Fruit fly (Drosophila melanogaster) whole organism, embryonic: ENCODE data around the gene Arc42.

ENCODE experiments used
- Adf1 ChIP-seq: fragments of 200-800 bp; sonication (Bioruptor generic); IDR thresholded peaks from 2 replicates; pipeline ENCODE4 v1.3.6; 2022; ENCODE audit warnings: missing biosample characterization, missing genetic modification characterization
- Blimp-1 ChIP-seq: fragments of 200-800 bp; sonication (Bioruptor generic); optimal IDR thresholded peaks from 3 replicates; lab custom pipeline; 2018; ENCODE audit warnings: missing biosample characterization, missing genetic modification characterization, mild to moderate bottlenecking, moderate library complexity, missing genetic modification reagents
- CG10543 ChIP-seq: fragments of 200-800 bp; sonication (Bioruptor generic); optimal IDR thresholded peaks from 3 replicates; lab custom pipeline; 2017; ENCODE audit warnings: missing biosample characterization, mild to moderate bottlenecking, missing genetic modification characterization, moderate library complexity
- CG10654 ChIP-seq: fragments of 200-800 bp; sonication (Bioruptor generic); optimal IDR thresholded peaks from 2 replicates; lab custom pipeline; 2016; ENCODE audit warnings: missing biosample characterization, missing genetic modification characterization
- CG12219 ChIP-seq: fragments of 200-800 bp; sonication (Bioruptor generic); optimal IDR thresholded peaks from 3 replicates; lab custom pipeline; 2018; ENCODE audit warnings: missing biosample characterization, mild to moderate bottlenecking, missing genetic modification characterization
- CG14050 ChIP-seq: fragments of 200-800 bp; sonication (Bioruptor generic); IDR thresholded peaks from 3 replicates; pipeline ENCODE4 v1.3.6; 2022; ENCODE audit warnings: missing biosample characterization, missing genetic modification characterization
- CG15601 ChIP-seq: fragments of 200-800 bp; sonication (Bioruptor generic); optimal IDR thresholded peaks from 3 replicates; lab custom pipeline; 2019; ENCODE audit warnings: missing biosample characterization, mild to moderate bottlenecking, missing genetic modification characterization, moderate library complexity
- CG16813 ChIP-seq: fragments of 200-800 bp; sonication (Bioruptor generic); IDR thresholded peaks from 3 replicates; pipeline ENCODE4 v1.3.6; 2022; ENCODE audit warnings: missing biosample characterization, missing genetic modification characterization; ENCODE audit not compliant: partially characterized antibody
- CG16815 ChIP-seq: fragments of 200-800 bp; sonication (Bioruptor generic); optimal IDR thresholded peaks from 3 replicates; lab custom pipeline; 2017; ENCODE audit warnings: missing biosample characterization, mild to moderate bottlenecking, missing genetic modification characterization
- CG17568 ChIP-seq: fragments of 200-800 bp; sonication (Bioruptor generic); optimal IDR thresholded peaks from 2 replicates; lab custom pipeline; 2018; ENCODE audit warnings: missing biosample characterization, mild to moderate bottlenecking, missing genetic modification characterization, moderate library complexity
- CG31388 ChIP-seq: fragments of 200-800 bp; sonication (Bioruptor generic); optimal IDR thresholded peaks from 2 replicates; lab custom pipeline; 2016; ENCODE audit warnings: missing biosample characterization, missing genetic modification characterization
- CG3407 ChIP-seq: fragments of 200-800 bp; sonication (Bioruptor generic); optimal IDR thresholded peaks from 2 replicates; lab custom pipeline; 2018; ENCODE audit warnings: missing biosample characterization, mild to moderate bottlenecking, missing genetic modification characterization
- CG34422 ChIP-seq: fragments of 200-800 bp; sonication (Bioruptor generic); IDR thresholded peaks from 3 replicates; pipeline ENCODE4 v1.3.6; 2022; ENCODE audit warnings: missing biosample characterization, missing genetic modification characterization
- CG3726 ChIP-seq: fragments of 200-800 bp; sonication (Bioruptor generic); IDR thresholded peaks from 3 replicates; pipeline ENCODE4, ENCODE4 v1.3.6; 2022; ENCODE audit warnings: missing biosample characterization, missing genetic modification characterization
- CG8924 ChIP-seq: fragments of 200-800 bp; optimal IDR thresholded peaks from 3 replicates; lab custom pipeline; 2019; ENCODE audit warnings: missing biosample characterization, mild to moderate bottlenecking, missing genetic modification characterization, moderate library complexity
- CG9215 ChIP-seq: fragments of 200-800 bp; sonication (Bioruptor generic); IDR thresholded peaks from 2 replicates; pipeline ENCODE4 v1.3.6; 2022; ENCODE audit warnings: missing biosample characterization, missing genetic modification characterization
- Dip2 ChIP-seq: fragments of 200-800 bp; sonication (Bioruptor generic); IDR thresholded peaks from 2 replicates; pipeline ENCODE4 v1.3.6; 2022; ENCODE audit warnings: missing biosample characterization, missing genetic modification characterization
- Dp ChIP-seq: fragments of 200-800 bp; sonication (Bioruptor generic); optimal IDR thresholded peaks from 2 replicates; lab custom pipeline; 2018; ENCODE audit warnings: missing biosample characterization, mild to moderate bottlenecking, missing genetic modification characterization, moderate library complexity
- E2f1 ChIP-seq: fragments of 200-800 bp; sonication (Bioruptor generic); IDR thresholded peaks from 2 replicates; pipeline ENCODE4 v1.3.6; 2022; ENCODE audit warnings: missing biosample characterization, missing genetic modification characterization
- Fer3 ChIP-seq: fragments of 200-800 bp; sonication (Bioruptor generic); optimal IDR thresholded peaks from 2 replicates; lab custom pipeline; 2018; ENCODE audit warnings: missing biosample characterization, mild to moderate bottlenecking, missing genetic modification characterization, moderate library complexity
- H2.0 ChIP-seq: fragments of 200-800 bp; sonication (Bioruptor generic); IDR thresholded peaks from 2 replicates; pipeline ENCODE4 v1.3.6; 2022; ENCODE audit warnings: missing biosample characterization, missing genetic modification characterization
- HHEX ChIP-seq: fragments of 200-800 bp; sonication (Bioruptor generic); optimal IDR thresholded peaks from 3 replicates; lab custom pipeline; 2017; ENCODE audit warnings: missing biosample characterization, mild to moderate bottlenecking, missing genetic modification characterization, missing genetic modification reagents
- HLH54F ChIP-seq: fragments of 200-800 bp; sonication (Bioruptor generic); optimal IDR thresholded peaks from 3 replicates; lab custom pipeline; 2016; ENCODE audit warnings: missing biosample characterization, missing genetic modification characterization
- Hey ChIP-seq: fragments of 200-800 bp; sonication (Bioruptor generic); optimal IDR thresholded peaks from 3 replicates; lab custom pipeline; 2018; ENCODE audit warnings: missing biosample characterization, mild to moderate bottlenecking, missing genetic modification characterization
- Lpt ChIP-seq: fragments of >200 bp; optimal IDR thresholded peaks from 2 replicates; lab custom pipeline; 2018; ENCODE audit warnings: missing biosample characterization, missing genetic modification characterization
- MESR4 ChIP-seq: fragments of 200-800 bp; sonication (Bioruptor generic); optimal IDR thresholded peaks from 2 replicates; lab custom pipeline; 2018; ENCODE audit warnings: missing biosample characterization, mild to moderate bottlenecking, missing genetic modification characterization, moderate library complexity
- Med ChIP-seq: fragments of 200-800 bp; sonication (Bioruptor generic); peaks from one replicate; lab custom pipeline; 2016; ENCODE audit warnings: missing biosample characterization, missing genetic modification characterization, mild to moderate bottlenecking, inconsistent platforms, moderate library complexity
- Mrtf ChIP-seq: fragments of 200-800 bp; sonication (Bioruptor generic); IDR thresholded peaks from 3 replicates; pipeline ENCODE4 v1.3.6; 2022; ENCODE audit warnings: missing biosample characterization, missing genetic modification characterization
- Ptx1 ChIP-seq: fragments of 200-800 bp; sonication (Bioruptor generic); IDR thresholded peaks from 2 replicates; pipeline ENCODE4 v1.3.6; 2022; ENCODE audit warnings: missing biosample characterization, missing genetic modification characterization
- Six4 ChIP-seq: fragments of 200-800 bp; sonication (Bioruptor generic); optimal IDR thresholded peaks from 2 replicates; lab custom pipeline; 2016; ENCODE audit warnings: missing biosample characterization, missing genetic modification characterization
- Xrp1 ChIP-seq: fragments of 200-800 bp; sonication (Bioruptor generic); IDR thresholded peaks from 2 replicates; pipeline ENCODE4 v1.3.6; 2022; ENCODE audit warnings: missing biosample characterization, missing genetic modification characterization
- ara ChIP-seq: fragments of 200-800 bp; sonication (Bioruptor generic); IDR thresholded peaks from 2 replicates; pipeline ENCODE4 v1.3.6; 2022; ENCODE audit warnings: missing biosample characterization, missing genetic modification characterization
- caup ChIP-seq: fragments of 200-800 bp; sonication (Bioruptor generic); optimal IDR thresholded peaks from 3 replicates; lab custom pipeline; 2017; ENCODE audit warnings: missing biosample characterization, mild to moderate bottlenecking, missing genetic modification characterization, moderate library complexity; ENCODE audit not compliant: severe bottlenecking
- chif ChIP-seq, 2 experiments: fragments of 200-800 bp; sonication (Bioruptor generic); optimal IDR thresholded peaks; 3 replicates each; lab custom pipeline; 2016; ENCODE audit warnings: missing biosample characterization in 2 of 2, missing genetic modification characterization in 2 of 2
- chm ChIP-seq: fragments of 200-800 bp; sonication (Bioruptor generic); IDR thresholded peaks from 2 replicates; pipeline ENCODE4 v1.3.6; 2022; ENCODE audit warnings: missing biosample characterization, missing genetic modification characterization
- chn ChIP-seq: fragments of 200-800 bp; sonication (Bioruptor generic); optimal IDR thresholded peaks from 2 replicates; lab custom pipeline; 2016; ENCODE audit warnings: missing biosample characterization, missing genetic modification characterization
- corto ChIP-seq: fragments of 200-800 bp; sonication (Bioruptor generic); optimal IDR thresholded peaks from 2 replicates; lab custom pipeline; 2016; ENCODE audit warnings: missing biosample characterization, mild to moderate bottlenecking, missing genetic modification characterization, moderate library complexity
- fd102C ChIP-seq: fragments of 200-800 bp; sonication (Bioruptor generic); optimal IDR thresholded peaks from 2 replicates; lab custom pipeline; 2018; ENCODE audit warnings: missing biosample characterization, mild to moderate bottlenecking, missing genetic modification characterization, moderate library complexity
- fd96Cb ChIP-seq: fragments of 200-800 bp; sonication (Bioruptor generic); optimal IDR thresholded peaks from 2 replicates; lab custom pipeline; 2018; ENCODE audit warnings: missing biosample characterization, mild to moderate bottlenecking, missing genetic modification characterization, moderate library complexity
- gro ChIP-seq: fragments of 200-800 bp; sonication (Bioruptor generic); optimal IDR thresholded peaks from 2 replicates; lab custom pipeline; 2016; ENCODE audit warnings: missing biosample characterization, missing genetic modification characterization
- hbn ChIP-seq: fragments of 200-800 bp; sonication (Bioruptor generic); IDR thresholded peaks from 2 replicates; pipeline ENCODE4 v1.3.6; 2022; ENCODE audit warnings: missing biosample characterization, missing genetic modification characterization; ENCODE audit not compliant: partially characterized antibody
- ind ChIP-seq: fragments of 200-800 bp; sonication (Bioruptor generic); optimal IDR thresholded peaks from 3 replicates; lab custom pipeline; 2016; ENCODE audit warnings: missing biosample characterization, missing genetic modification characterization
- pan ChIP-seq, 4 experiments: fragments of >200 bp in 3 of 4; fragments of 200-800 bp in 1 of 4; sonication (Bioruptor generic) in 1 of 4; optimal IDR thresholded peaks in 3 of 4; IDR thresholded peaks in 1 of 4; 2 replicates each; pipeline versions ENCODE4 v1.3.6 to Lab custom; 2017 to 2022; ENCODE audit warnings: missing biosample characterization in 2 of 4, missing genetic modification characterization in 2 of 4, mixed read lengths in 1 of 4
- pum ChIP-seq: fragments of 200-800 bp; sonication (Bioruptor generic); optimal IDR thresholded peaks from 2 replicates; lab custom pipeline; 2016; ENCODE audit warnings: missing biosample characterization, missing genetic modification characterization
- slbo ChIP-seq: fragments of 200-800 bp; sonication (Bioruptor generic); IDR thresholded peaks from 2 replicates; pipeline ENCODE4 v1.3.6; 2022; ENCODE audit warnings: missing biosample characterization, missing genetic modification characterization
- tio ChIP-seq: fragments of 200-800 bp; sonication (Bioruptor generic); optimal IDR thresholded peaks from 2 replicates; lab custom pipeline; 2017; ENCODE audit warnings: missing biosample characterization, missing genetic modification characterization, inconsistent platforms
- trem ChIP-seq: fragments of 200-800 bp; optimal IDR thresholded peaks from 3 replicates; lab custom pipeline; 2019; ENCODE audit warnings: missing biosample characterization, mild to moderate bottlenecking, missing genetic modification characterization, moderate library complexity
- zen2 ChIP-seq: fragments of 200-800 bp; sonication (Bioruptor generic); IDR thresholded peaks from 3 replicates; pipeline ENCODE4 v1.3.6; 2022; ENCODE audit warnings: missing biosample characterization, missing genetic modification characterization; ENCODE audit not compliant: partially characterized antibody

Arc42 gene

DNA sequence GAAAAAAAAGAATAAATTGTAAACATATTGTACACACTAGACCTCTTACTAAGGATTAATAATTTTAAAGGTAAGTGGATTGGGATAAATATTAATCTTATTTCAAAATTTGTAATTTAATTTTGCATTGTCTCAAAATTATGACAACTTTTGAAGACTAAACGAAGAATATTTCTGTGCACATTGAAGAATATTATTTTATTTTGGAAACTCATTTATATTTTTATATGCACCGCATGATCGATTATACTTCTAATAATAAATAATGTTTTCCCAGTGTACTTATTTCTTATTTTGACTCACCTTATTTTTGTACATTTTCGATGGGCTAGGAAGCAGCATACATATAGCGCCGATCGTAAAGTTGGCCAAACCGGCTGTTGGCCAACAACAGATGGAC, 33.6 kb upstream of the Arc42 start (continued):
- no peak for TF ChIP-seq MESR4
- no peak for TF ChIP-seq fd102C (GFP tag; lab: Kevin White, UChicago)
- TF ChIP-seq Med (GFP tag; lab: Kevin White, UChicago): no peak
- TF ChIP-seq tio (GFP tag; lab: Kevin White, UChicago): no peak
- TF ChIP-seq Lpt (GFP tag; lab: Kevin White, UChicago): no peak
- no peak for TF ChIP-seq Mrtf (GFP tag; lab: Robert Waterston, UW)
- TF ChIP-seq ara (GFP tag; lab: Robert Waterston, UW): no peak
- TF ChIP-seq Hey (tag; lab: Kevin White, UChicago): no peak
- TF ChIP-seq fd96Cb (tag; lab: Kevin White, UChicago): no peak
- TF ChIP-seq hbn (GFP tag; lab: Robert Waterston, UW): no peak
- TF ChIP-seq Blimp-1: peak; percentile 35
- TF ChIP-seq trem (tag; lab: Kevin White, UChicago): no peak
- no peak for TF ChIP-seq CG10543 (GFP tag; lab: Kevin White, UChicago)
- TF ChIP-seq Xrp1: peak; percentile 28; the same call in 1 of the 2 replicates
- TF ChIP-seq E2f1 (GFP tag; lab: Robert Waterston, UW): no peak
- no peak for TF ChIP-seq zen2
- TF ChIP-seq Dip2: no peak
- TF ChIP-seq, all 482 proteins: peak for 15

DNA sequence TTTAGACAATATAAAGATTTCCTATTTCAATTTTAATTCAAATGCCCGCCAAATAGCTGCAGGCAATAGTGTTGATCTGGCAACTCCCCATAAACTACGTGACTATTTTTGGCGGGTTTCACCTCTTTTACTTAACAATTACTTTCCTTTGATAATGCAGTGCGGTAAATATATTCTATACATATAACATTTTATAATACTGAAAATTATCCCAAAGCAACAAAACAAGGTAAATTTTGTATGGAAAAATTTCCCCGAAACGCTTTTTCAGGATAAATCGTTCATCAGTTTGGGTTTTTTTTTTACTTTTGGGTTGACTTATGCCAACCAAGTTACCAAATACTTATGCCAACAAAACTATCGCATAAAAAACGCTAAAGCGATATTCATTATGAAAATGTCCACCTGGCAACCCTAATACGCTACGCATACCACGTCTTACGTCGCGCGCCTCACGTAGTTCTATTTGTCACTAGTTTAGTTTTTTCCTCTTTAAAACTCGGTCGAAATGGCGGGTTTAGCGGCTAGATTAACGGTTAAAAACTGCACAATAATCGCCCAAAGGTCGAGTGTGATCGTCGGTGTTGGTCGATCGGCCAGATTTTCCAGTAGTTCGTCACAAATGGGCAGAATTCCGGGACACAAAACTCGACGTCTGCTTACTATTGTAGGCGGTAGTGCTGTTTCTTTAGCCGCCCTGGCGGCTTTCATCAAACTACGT, 30.5 kb upstream of the Arc42 start, which contains the start of gene MICU3:
MICU3 (plus strand) TSS at position 442 of the 721 bp plus-strand sequence.
- peak; percentile 68; the same call in 1 of the 2 replicates for TF ChIP-seq CG9215 (GFP tag; lab: Robert Waterston, UW)
- peak; percentile 61 for TF ChIP-seq CG15601 (tag; lab: Kevin White, UChicago)
- TF ChIP-seq H2.0 (GFP tag; lab: Robert Waterston, UW): peak; percentile 53; the same call in 1 of the 2 replicates
- TF ChIP-seq CG31388 (GFP tag; lab: Kevin White, UChicago): no peak
- TF ChIP-seq gro (GFP tag; lab: Kevin White, UChicago): no peak
- TF ChIP-seq ind (GFP tag; lab: Kevin White, UChicago): peak; percentile 79
- peak; percentile 83 for TF ChIP-seq slbo
- peak; percentile 66 for TF ChIP-seq Ptx1 (GFP tag; lab: Robert Waterston, UW)
- no peak for TF ChIP-seq Adf1
- peak; percentile 58 for TF ChIP-seq Fer3 (tag; lab: Kevin White, UChicago)
- TF ChIP-seq CG16813 (GFP tag; lab: Robert Waterston, UW): peak; percentile 80
- TF ChIP-seq CG10654 (GFP tag; lab: Kevin White, UChicago): peak; percentile 52
- TF ChIP-seq CG12219 (GFP tag; lab: Kevin White, UChicago): no peak
- no peak for TF ChIP-seq corto (GFP tag; lab: Kevin White, UChicago)
- TF ChIP-seq pan (optimal IDR thresholded peaks at IDR 0.05; lab: Kevin White, UChicago): no peak
- peak in 1 of 2 experiments; percentile 72 for TF ChIP-seq pan (GFP tag; optimal IDR thresholded peaks at IDR 0.05 in 1 of 2, IDR thresholded peaks at IDR 0.05 in 1 of 2)
- TF ChIP-seq CG3407 (GFP tag; lab: Kevin White, UChicago): no peak
- peak; percentile 18 for TF ChIP-seq HHEX (GFP tag; lab: Kevin White, UChicago)
- TF ChIP-seq CG16815 (GFP tag; lab: Kevin White, UChicago): peak; percentile 40
- TF ChIP-seq CG14050 (GFP tag; lab: Robert Waterston, UW): 0 out of 3 replicates have a peak, but pooled peaks have one; percentile 19
- TF ChIP-seq CG8924 (tag; lab: Kevin White, UChicago): peak; percentile 43
- TF ChIP-seq chn (GFP tag; lab: Kevin White, UChicago): no peak
- no peak for TF ChIP-seq CG3726 (GFP tag; lab: Robert Waterston, UW)
- peak; percentile 48; the same call in 1 of the 3 replicates for TF ChIP-seq CG34422 (GFP tag; lab: Robert Waterston, UW)
- peak; percentile 71; the same call in 1 of the 2 replicates for TF ChIP-seq chm (GFP tag; lab: Robert Waterston, UW)
- peak; percentile 56 for TF ChIP-seq pum (GFP tag; lab: Kevin White, UChicago)
- TF ChIP-seq fd96Cb (tag; lab: Kevin White, UChicago): peak; percentile 47
- TF ChIP-seq caup (GFP tag; lab: Kevin White, UChicago): peak; percentile 50
- peak; percentile 61 for TF ChIP-seq HLH54F (GFP tag; lab: Kevin White, UChicago)
- TF ChIP-seq CG17568 (GFP tag; lab: Kevin White, UChicago): no peak
- TF ChIP-seq chif (GFP tag; optimal IDR thresholded peaks at IDR 0.05; lab: Kevin White, UChicago): peak; percentile 35 to 59
- TF ChIP-seq Six4 (GFP tag; lab: Kevin White, UChicago): peak; percentile 69
- peak; percentile 59 for TF ChIP-seq tio (GFP tag; lab: Kevin White, UChicago)
- TF ChIP-seq Dp (GFP tag; lab: Kevin White, UChicago): peak; percentile 83
